Worm (Caenorhabditis elegans): ENCODE data around the gene col-130.

The col-130 gene

ce11 chrIV:12403440-12403839 lies 24.9 kb downstream of the col-130 start (continued):
- no peak for TF ChIP-seq lsy-2 (tag; optimal IDR thresholded peaks at IDR 0.05)
- TF ChIP-seq nhr-41 (GFP tag; IDR thresholded peaks at IDR 0.05) = no peak
- TF ChIP-seq Y48G9A.11 (GFP tag; IDR thresholded peaks at IDR 0.05) = no peak
- TF ChIP-seq F10B5.3 (tag; optimal IDR thresholded peaks at IDR 0.05) = no peak
- no peak for TF ChIP-seq D1046.2 (GFP tag; IDR thresholded peaks at IDR 0.05)
- TF ChIP-seq nhr-28 (tag; optimal IDR thresholded peaks at IDR 0.05) = peak; percentile 32
- no peak for TF ChIP-seq mdt-29 (GFP tag; IDR thresholded peaks at IDR 0.05)
- TF ChIP-seq nhr-42 (GFP tag; IDR thresholded peaks at IDR 0.05) = no peak
- no peak for TF ChIP-seq ceh-44 (GFP tag; IDR thresholded peaks at IDR 0.05)
- no peak for TF ChIP-seq daf-16 (GFP tag; optimal IDR thresholded peaks at IDR 0.05)
- TF ChIP-seq daf-16 (tag; optimal IDR thresholded peaks at IDR 0.05) = no peak
- TF ChIP-seq jun-1 (tag; optimal IDR thresholded peaks at IDR 0.05) = no peak

- peak; percentile 45 for TF ChIP-seq hlh-30 (tag; optimal IDR thresholded peaks at IDR 0.05; ENCODE audit: insufficient read depth)
- TF ChIP-seq egl-27 (tag; optimal IDR thresholded peaks at IDR 0.05) = no peak
- TF ChIP-seq daf-16 (GFP tag; optimal IDR thresholded peaks at IDR 0.05) = no peak
- TF ChIP-seq daf-16 (tag; optimal IDR thresholded peaks at IDR 0.05) = peak; percentile 67
- no peak for TF ChIP-seq ztf-11 (tag; optimal IDR thresholded peaks at IDR 0.05)
- 0 out of 2 replicates have a peak, but pooled peaks have one; percentile 14 for TF ChIP-seq pha-4 (GFP tag; IDR thresholded peaks at IDR 0.05)
- TF ChIP-seq pha-4 (tag; optimal IDR thresholded peaks at IDR 0.05) = no peak
- TF ChIP-seq F49E8.2 (tag; optimal IDR thresholded peaks at IDR 0.05; ENCODE audit: borderline replicate concordance) = no peak
- TF ChIP-seq Y48G9A.11 (GFP tag; IDR thresholded peaks at IDR 0.05) = no peak
- TF ChIP-seq spr-1 (tag; optimal IDR thresholded peaks at IDR 0.05) = no peak
- no peak for TF ChIP-seq mep-1 (tag; optimal IDR thresholded peaks at IDR 0.05)
- no peak for TF ChIP-seq ZK337.2 (GFP tag; IDR thresholded peaks at IDR 0.05)
- TF ChIP-seq zip-11 (GFP tag; IDR thresholded peaks at IDR 0.05) = no peak
- peak; percentile 93 for TF ChIP-seq nhr-41 (GFP tag; IDR thresholded peaks at IDR 0.05)
- TF ChIP-seq R02D3.7 (tag; optimal IDR thresholded peaks at IDR 0.05) = no peak
- no peak for TF ChIP-seq lir-3 (tag; optimal IDR thresholded peaks at IDR 0.05)
- TF ChIP-seq daf-8 (GFP tag; IDR thresholded peaks at IDR 0.05) = no peak
- TF ChIP-seq set-16 (GFP tag; IDR thresholded peaks at IDR 0.05) = no peak
- TF ChIP-seq ceh-32 (tag; optimal IDR thresholded peaks at IDR 0.05; ENCODE audit: poor library complexity) = no peak
- no peak for TF ChIP-seq zfp-2 (tag; optimal IDR thresholded peaks at IDR 0.05)
- no peak for TF ChIP-seq lin-15B (tag; optimal IDR thresholded peaks at IDR 0.05)
- TF ChIP-seq madf-9 (GFP tag; conservative IDR thresholded peaks at IDR 0.05) = no peak
- TF ChIP-seq gei-8 (GFP tag; optimal IDR thresholded peaks at IDR 0.05) = no peak
- TF ChIP-seq zip-2 (tag; optimal IDR thresholded peaks at IDR 0.05) = no peak
- no peak for TF ChIP-seq sdz-12 (GFP tag; optimal IDR thresholded peaks at IDR 0.05)
- TF ChIP-seq hlh-11 (tag; optimal IDR thresholded peaks at IDR 0.05) = peak; percentile 58
- TF ChIP-seq mdl-1 (tag; optimal IDR thresholded peaks at IDR 0.05) = no peak
- no peak for TF ChIP-seq D1046.2 (GFP tag; IDR thresholded peaks at IDR 0.05)
- no peak for TF ChIP-seq spr-3 (GFP tag; optimal IDR thresholded peaks at IDR 0.05)
- TF ChIP-seq daf-12 (tag; optimal IDR thresholded peaks at IDR 0.05) = no peak
- TF ChIP-seq F26F4.8 (GFP tag; conservative IDR thresholded peaks at IDR 0.05) = no peak
- TF ChIP-seq cey-2 (tag; optimal IDR thresholded peaks at IDR 0.05; ENCODE audit: borderline replicate concordance, insufficient read depth) = peak; percentile 55
- TF ChIP-seq F44E2.7 (GFP tag; IDR thresholded peaks at IDR 0.05) = no peak
- TF ChIP-seq vab-7 (GFP tag; IDR thresholded peaks at IDR 0.05) = no peak
- no peak for TF ChIP-seq snpc-4 (tag; optimal IDR thresholded peaks at IDR 0.05)
- TF ChIP-seq egl-43 (GFP tag; IDR thresholded peaks at IDR 0.05) = no peak
- no peak for TF ChIP-seq nhr-102 (tag; optimal IDR thresholded peaks at IDR 0.05)
- TF ChIP-seq ceh-20 (GFP tag; IDR thresholded peaks at IDR 0.05) = peak; percentile 24; the same call in 1 of the 2 replicates
- no peak for TF ChIP-seq hmg-1.1 (GFP tag; IDR thresholded peaks at IDR 0.05)
- peak; percentile 86 for TF ChIP-seq tra-1 (GFP tag; IDR thresholded peaks at IDR 0.05)
- TF ChIP-seq Y5F2A.4 (GFP tag; optimal IDR thresholded peaks at IDR 0.05) = no peak
- TF ChIP-seq unc-62 (GFP tag; optimal IDR thresholded peaks at IDR 0.05 in 1 of 2) = no peak
- no peak for TF ChIP-seq unc-62 (tag; optimal IDR thresholded peaks at IDR 0.05)
These were observed 28.3 kb downstream of the col-130 start for ce11 chrIV:12399983-12400382.
